Worm (Caenorhabditis elegans) whole organism, young adult: Measurements from ENCODE around the gene rfc-3.

ENCODE experiments used
- Y67H2A.10 ChIP-seq: fragments of 200-800 bp; sonication (Bioruptor generic); conservative IDR thresholded peaks from 2 replicates; pipeline ENCODE4 v1.3.6; 2022; ENCODE audit warnings: missing genetic modification reagents, missing genetic modification characterization, missing compliant biosample characterization
- die-1 ChIP-seq: sonication (generic microtip); optimal IDR thresholded peaks from 2 replicates; lab custom pipeline; 2016; ENCODE audit warnings: missing genotype, mild to moderate bottlenecking, missing genetic modification characterization, missing compliant biosample characterization
- dox-1 ChIP-seq: fragments of 200-800 bp; sonication (Bioruptor generic); IDR thresholded peaks from 2 replicates; pipeline ENCODE4 v1.3.6; 2022; ENCODE audit warnings: missing genetic modification reagents, missing genetic modification characterization, missing compliant biosample characterization
- dpl-1 ChIP-seq: fragments of 150-350 bp; optimal IDR thresholded peaks from 2 replicates; lab custom pipeline; 2014; ENCODE audit warnings: missing biosample characterization, missing genetic modification reagents, missing genetic modification characterization
- nfya-1 ChIP-seq: sonication (generic microtip); optimal IDR thresholded peaks from 2 replicates; lab custom pipeline; 2017; ENCODE audit warnings: antibody characterized with exemption, missing compliant biosample characterization, missing genetic modification characterization, borderline replicate concordance; ENCODE audit not compliant: insufficient read depth

ce11 chrIV:13051073-13051472 is 44.5 kb upstream of the rfc-3 start, which contains the start of gene scl-11:
- no peak for TF ChIP-seq Y67H2A.10 (GFP tag; lab: Robert Waterston, UW)
- no peak for TF ChIP-seq dox-1
- TF ChIP-seq dpl-1, result no peak
- no peak for TF ChIP-seq die-1 (tag; lab: Kevin White, UChicago)
- no peak for TF ChIP-seq nfya-1
